Worm (Caenorhabditis elegans): ENCODE measurements around the gene C09G5.13.
A peak's percentile ranks its signal among the peaks of the same experiment; 100 is the strongest.

The C09G5.13 gene

DNA sequence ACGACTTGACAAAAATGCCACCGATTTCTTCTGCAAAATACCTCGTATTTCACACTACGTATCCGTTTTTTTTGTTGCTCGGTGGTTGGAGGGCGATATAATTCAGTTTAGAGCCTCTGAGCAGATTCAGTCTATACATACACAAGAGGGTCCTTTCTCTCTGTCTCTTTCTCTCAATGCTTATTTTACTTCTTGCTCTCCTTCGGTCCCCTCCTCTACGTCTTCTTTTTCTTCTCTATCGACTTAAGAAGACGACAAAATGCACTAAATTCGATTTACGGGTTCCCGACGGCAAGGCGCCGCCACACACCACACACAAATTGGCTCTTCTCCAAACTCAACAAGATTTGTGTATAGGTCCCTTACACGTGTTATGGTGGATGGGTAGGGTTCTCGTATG lies 41.7 kb downstream of the C09G5.13 start:
- TF ChIP-seq M03D4.4 (tag; optimal IDR thresholded peaks at IDR 0.05) = no peak
- no peak for TF ChIP-seq zip-8 (tag; optimal IDR thresholded peaks at IDR 0.05)
- peak; percentile 97 for TF ChIP-seq ces-1 (GFP tag; optimal IDR thresholded peaks at IDR 0.05)
- TF ChIP-seq hlh-1 (tag; optimal IDR thresholded peaks at IDR 0.05) = no peak
- TF ChIP-seq nhr-76 (tag; optimal IDR thresholded peaks at IDR 0.05) = no peak

- TF ChIP-seq hlh-1 (tag; optimal IDR thresholded peaks at IDR 0.05) (no peak), ceh-39 (tag; optimal IDR thresholded peaks at IDR 0.05) (no peak), elt-3 (tag; optimal IDR thresholded peaks at IDR 0.05) (no peak), ces-1 (GFP tag; optimal IDR thresholded peaks at IDR 0.05) (no peak), blmp-1 (tag; optimal IDR thresholded peaks at IDR 0.05) (no peak), cnd-1 (tag; optimal IDR thresholded peaks at IDR 0.05) (no peak), elt-1 (tag; optimal IDR thresholded peaks at IDR 0.05; ENCODE audit: borderline replicate concordance, insufficient read depth) (no peak), ham-2 (GFP tag; optimal IDR thresholded peaks at IDR 0.05) (no peak), unc-39 (tag; optimal IDR thresholded peaks at IDR 0.05) (no peak), zip-8 (tag; optimal IDR thresholded peaks at IDR 0.05) (no peak), snpc-4 (tag; optimal IDR thresholded peaks at IDR 0.05) (no peak)
Observed at ce11 chrII:10759425-10759824, 42.2 kb downstream of the C09G5.13 start.

ce11 chrII:10760801-10761200 lies 43.6 kb downstream of the C09G5.13 start:
- TF ChIP-seq lin-13 (tag; optimal IDR thresholded peaks at IDR 0.05) (no peak), ces-1 (GFP tag; optimal IDR thresholded peaks at IDR 0.05) (peak; percentile 73), ceh-43 (GFP tag; optimal IDR thresholded peaks at IDR 0.05) (no peak), bed-3 (GFP tag; optimal IDR thresholded peaks at IDR 0.05) (no peak)

- TF ChIP-seq ces-1 (GFP tag; optimal IDR thresholded peaks at IDR 0.05) (peak; percentile 75), tbx-8 (GFP tag; optimal IDR thresholded peaks at IDR 0.05) (peak; percentile 1), unc-39 (tag; optimal IDR thresholded peaks at IDR 0.05) (no peak)
Observed at ce11 chrII:10761653-10762052, 44.4 kb downstream of the C09G5.13 start.

DNA sequence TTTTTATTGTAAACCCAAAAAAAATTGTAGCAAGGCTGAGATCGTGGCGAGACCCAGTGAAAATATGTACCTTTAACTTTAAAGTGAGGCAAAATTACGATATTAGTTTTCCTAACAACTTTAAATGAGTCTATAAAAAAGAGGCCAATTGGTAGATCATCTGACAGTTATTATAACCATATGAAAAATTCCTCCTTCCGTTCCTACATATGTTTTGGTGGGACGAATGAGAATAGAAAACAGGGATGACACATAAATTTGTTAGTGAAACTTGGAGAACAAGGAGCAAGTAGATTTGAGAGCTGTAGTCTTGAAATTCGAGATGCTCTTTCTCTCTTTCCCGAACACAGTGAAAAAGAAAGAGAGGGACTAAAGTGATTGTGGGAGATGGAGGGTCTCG lies 48.0 kb downstream of the C09G5.13 start:
- TF ChIP-seq ceh-83 (GFP tag; optimal IDR thresholded peaks at IDR 0.05) = no peak
- TF ChIP-seq unc-120 (tag; optimal IDR thresholded peaks at IDR 0.05; ENCODE audit: poor library complexity, severe bottlenecking) = no peak
- TF ChIP-seq bed-3 (GFP tag; optimal IDR thresholded peaks at IDR 0.05) = no peak

- TF ChIP-seq M03D4.4 (tag; optimal IDR thresholded peaks at IDR 0.05) (no peak), ces-1 (GFP tag; optimal IDR thresholded peaks at IDR 0.05) (peak; percentile 79)
Observed at ce11 chrII:10766773-10767172, 49.5 kb downstream of the C09G5.13 start.

ce11 chrII:10767977-10768376 lies 50.8 kb downstream of the C09G5.13 start:
- TF ChIP-seq flh-1 (GFP tag; optimal IDR thresholded peaks at IDR 0.05) = no peak
- TF ChIP-seq nhr-12 (tag; optimal IDR thresholded peaks at IDR 0.05) = no peak
- TF ChIP-seq mep-1 (tag; optimal IDR thresholded peaks at IDR 0.05) = no peak
- no peak for TF ChIP-seq unc-62 (GFP tag; optimal IDR thresholded peaks at IDR 0.05)
- no peak for TF ChIP-seq nhr-2 (tag; optimal IDR thresholded peaks at IDR 0.05)
- no peak for TF ChIP-seq tbx-8 (GFP tag; optimal IDR thresholded peaks at IDR 0.05)
- TF ChIP-seq cnd-1 (tag; optimal IDR thresholded peaks at IDR 0.05) = no peak
- no peak for TF ChIP-seq snpc-4 (tag; optimal IDR thresholded peaks at IDR 0.05)
- no peak for TF ChIP-seq nhr-237 (tag; optimal IDR thresholded peaks at IDR 0.05)
- no peak for TF ChIP-seq nhr-76 (tag; optimal IDR thresholded peaks at IDR 0.05)
- no peak for TF ChIP-seq mab-5 (tag; optimal IDR thresholded peaks at IDR 0.05)
- TF ChIP-seq pha-4 (tag; optimal IDR thresholded peaks at IDR 0.05) = no peak
- no peak for TF ChIP-seq ztf-11 (tag; optimal IDR thresholded peaks at IDR 0.05)
- no peak for TF ChIP-seq elt-1 (tag; optimal IDR thresholded peaks at IDR 0.05; ENCODE audit: borderline replicate concordance, insufficient read depth)
- TF ChIP-seq drap-1 (GFP tag; optimal IDR thresholded peaks at IDR 0.05) = no peak
- TF ChIP-seq unc-39 (tag; optimal IDR thresholded peaks at IDR 0.05) = no peak

Measured in whole organism, mixed stage, embryonic.